Worm (Caenorhabditis elegans): Measurements from ENCODE around the gene sel-2.
A peak's percentile ranks its signal among the peaks of the same experiment; 100 is the strongest.

DNA sequence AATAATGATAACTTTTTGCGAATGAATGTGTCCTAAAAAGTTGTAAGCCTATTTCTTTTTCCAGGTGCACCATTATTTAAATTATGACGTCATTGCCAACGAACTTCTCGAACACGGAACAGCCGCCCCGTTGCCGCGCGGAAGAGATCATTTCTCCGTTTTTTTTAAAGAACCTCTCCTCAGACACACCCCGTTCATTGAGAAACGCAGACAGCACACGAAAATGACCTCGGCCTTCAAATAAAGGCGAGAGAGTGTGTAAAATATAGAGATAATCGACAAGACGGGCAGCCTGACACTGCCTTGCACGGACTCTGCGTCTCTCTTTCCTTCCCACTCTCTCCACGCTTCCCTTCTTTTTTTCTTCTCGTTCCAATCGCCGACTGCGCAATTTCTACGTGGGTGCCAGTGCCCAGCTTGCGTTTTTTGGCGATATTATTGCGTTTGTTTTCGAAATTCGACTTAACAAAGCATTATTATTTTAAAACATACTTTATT lies 51.7 kb downstream of the sel-2 start:
- TF ChIP-seq nhr-42 (GFP tag; IDR thresholded peaks at IDR 0.05) = no peak
- peak; percentile 53 for TF ChIP-seq ama-1 (optimal IDR thresholded peaks at IDR 0.05)
- no peak for TF ChIP-seq ZK546.5 (tag; optimal IDR thresholded peaks at IDR 0.05)
- no peak for TF ChIP-seq egl-27 (tag; optimal IDR thresholded peaks at IDR 0.05)
- TF ChIP-seq jun-1 (tag; optimal IDR thresholded peaks at IDR 0.05) = no peak
- no peak for TF ChIP-seq dmd-9 (GFP tag; IDR thresholded peaks at IDR 0.05)
- TF ChIP-seq pha-4 (GFP tag; IDR thresholded peaks at IDR 0.05) = peak; percentile 72
- peak; percentile 83 for TF ChIP-seq pha-4 (tag; optimal IDR thresholded peaks at IDR 0.05)
- no peak for TF ChIP-seq ceh-82 (tag; optimal IDR thresholded peaks at IDR 0.05)
- TF ChIP-seq snpc-4 (tag; optimal IDR thresholded peaks at IDR 0.05) = no peak
- peak; percentile 75 for TF ChIP-seq nhr-28 (tag; optimal IDR thresholded peaks at IDR 0.05)
